Worm (Caenorhabditis elegans) whole organism, L1 larva: ENCODE measurements around the gene cyb-2.1.

ENCODE experiments used
- C34B4.2 ChIP-seq: sonication (generic microtip); optimal IDR thresholded peaks from 2 replicates; lab custom pipeline; 2017; ENCODE audit warnings: mild to moderate bottlenecking, missing genetic modification characterization, missing compliant biosample characterization
- F16B12.6 ChIP-seq: fragments of 150-350 bp; optimal IDR thresholded peaks from 2 replicates; lab custom pipeline; 2014; ENCODE audit warnings: missing biosample characterization, missing genetic modification characterization
- ets-5 ChIP-seq: fragments of 200-800 bp; sonication (Bioruptor generic); IDR thresholded peaks from 2 replicates; pipeline ENCODE4 v1.3.6; 2022; ENCODE audit warnings: missing genetic modification characterization, missing compliant biosample characterization
- irx-1 ChIP-seq: sonication (generic microtip); optimal IDR thresholded peaks from 2 replicates; lab custom pipeline; 2016; ENCODE audit warnings: missing genetic modification characterization, missing compliant biosample characterization
- lir-3 ChIP-seq: sonication (generic microtip); optimal IDR thresholded peaks from 2 replicates; lab custom pipeline; 2016; ENCODE audit warnings: mild to moderate bottlenecking, missing genetic modification characterization, moderate library complexity, missing compliant biosample characterization; ENCODE audit not compliant: poor library complexity
- nhr-76 ChIP-seq: sonication (generic microtip); optimal IDR thresholded peaks from 2 replicates; lab custom pipeline; 2017; ENCODE audit warnings: missing biosample characterization, missing genetic modification characterization
- unc-62 ChIP-seq: fragments of 150-350 bp; optimal IDR thresholded peaks from 2 replicates; lab custom pipeline; 2014; ENCODE audit warnings: missing biosample characterization, missing genetic modification reagents, missing genetic modification characterization

DNA sequence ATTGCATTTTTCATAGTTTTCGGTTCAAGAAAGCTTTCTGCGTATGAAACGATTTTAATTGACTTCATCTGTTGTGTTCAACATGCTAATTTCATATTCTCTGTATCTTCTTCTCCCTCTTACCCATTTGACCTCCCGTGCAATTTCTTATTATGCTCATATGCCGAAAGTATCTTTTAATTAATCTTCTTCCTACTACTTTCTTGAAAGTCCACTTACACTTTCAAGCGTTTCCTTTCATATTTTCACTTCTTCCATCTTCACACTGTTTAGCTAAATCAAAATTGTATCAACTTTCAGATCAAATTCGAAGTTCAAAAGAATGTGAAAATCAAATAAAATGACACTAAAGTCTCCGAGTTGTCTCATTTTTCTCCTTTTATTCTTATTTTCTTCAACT lies 4.9 kb downstream of the cyb-2.1 start, which contains the start of gene F13H10.5:
- TF ChIP-seq C34B4.2 (tag; lab: Kevin White, UChicago) (no peak), ets-5 (no peak), nhr-76 (tag; lab: Kevin White, UChicago) (no peak), unc-62 (GFP tag; lab: Kevin White, UChicago) (no peak), F16B12.6 (tag; lab: Kevin White, UChicago) (no peak), lir-3 (tag; lab: Kevin White, UChicago) (no peak), irx-1 (no peak)
